Worm (Caenorhabditis elegans) whole organism, early embryonic: ENCODE data around the gene cmtr-2.

Experiments
- ama-1 ChIP-seq: fragments of 150-350 bp; optimal IDR thresholded peaks from 2 replicates; lab custom pipeline; 2014
- hmbx-1 ChIP-seq: sonication (generic microtip); optimal IDR thresholded peaks from 2 replicates; lab custom pipeline; 2016; ENCODE audit warnings: mild to moderate bottlenecking, missing genetic modification characterization, missing compliant biosample characterization

DNA sequence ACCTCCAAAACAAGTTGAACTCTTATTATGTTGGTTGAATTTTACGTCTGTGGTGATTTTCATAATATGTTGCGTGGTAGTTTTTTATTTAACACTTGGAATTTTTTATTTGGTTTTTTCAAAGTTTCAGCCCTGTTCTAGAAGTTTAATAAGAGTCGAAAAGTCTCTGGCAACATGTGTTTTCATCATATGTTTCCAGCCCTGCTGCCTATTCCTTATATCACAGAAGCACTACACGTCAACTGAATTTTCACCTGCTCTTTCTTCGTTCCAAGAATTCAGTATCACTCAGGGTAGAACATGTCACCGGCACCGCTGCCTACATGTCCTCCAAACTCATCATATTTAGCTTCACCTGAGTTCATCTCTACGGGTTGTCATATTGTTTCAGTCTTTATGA lies 4.7 kb upstream of the cmtr-2 start, which contains the start of gene srh-40:
- TF ChIP-seq ama-1 (lab: Kevin White, UChicago) (no peak), hmbx-1 (tag; lab: Kevin White, UChicago) (no peak)
